Fruit fly (Drosophila melanogaster) whole organism, prepupa: ENCODE measurements around the gene CG43638.

Experiments
- CG10631 ChIP-seq: fragments of 200-800 bp; sonication (Bioruptor generic); optimal IDR thresholded peaks from 2 replicates; lab custom pipeline; 2016; ENCODE audit warnings: missing biosample characterization, missing genetic modification characterization
- CG10669 ChIP-seq: fragments of 200-800 bp; sonication (Bioruptor generic); optimal IDR thresholded peaks from 3 replicates; lab custom pipeline; 2018; ENCODE audit warnings: missing biosample characterization, mild to moderate bottlenecking, missing genetic modification characterization, moderate library complexity
- CG11762 ChIP-seq: fragments of 200-800 bp; sonication (Bioruptor generic); optimal IDR thresholded peaks from 3 replicates; lab custom pipeline; 2016; ENCODE audit warnings: missing biosample characterization, missing genetic modification characterization; ENCODE audit not compliant: insufficient read depth
- CG11902 ChIP-seq: fragments of 200-800 bp; sonication (Bioruptor generic); optimal IDR thresholded peaks from 3 replicates; lab custom pipeline; 2016; ENCODE audit warnings: missing biosample characterization, missing genetic modification characterization
- CG15336 ChIP-seq: fragments of 200-800 bp; sonication (Bioruptor generic); IDR thresholded peaks from 2 replicates; pipeline ENCODE4 v1.3.6; 2022; ENCODE audit warnings: missing biosample characterization, missing genetic modification characterization
- CG1621 ChIP-seq: fragments of 200-800 bp; sonication (Bioruptor generic); optimal IDR thresholded peaks from 3 replicates; lab custom pipeline; 2018; ENCODE audit warnings: missing biosample characterization, mild to moderate bottlenecking, missing genetic modification characterization
- CG31627 ChIP-seq: fragments of 200-800 bp; sonication (Bioruptor generic); optimal IDR thresholded peaks from 3 replicates; lab custom pipeline; 2016; ENCODE audit warnings: missing biosample characterization, missing genetic modification characterization
- CG32006 ChIP-seq: fragments of 200-800 bp; sonication (Bioruptor generic); optimal IDR thresholded peaks from 3 replicates; lab custom pipeline; 2017; ENCODE audit warnings: missing biosample characterization, mild to moderate bottlenecking, missing genetic modification characterization
- CG34406 ChIP-seq: fragments of 200-800 bp; sonication (Bioruptor generic); optimal IDR thresholded peaks from 3 replicates; lab custom pipeline; 2016; ENCODE audit warnings: missing biosample characterization, missing genetic modification characterization
- CG3919 ChIP-seq: fragments of 200-800 bp; sonication (Bioruptor generic); optimal IDR thresholded peaks from 3 replicates; lab custom pipeline; 2016; ENCODE audit warnings: missing biosample characterization, missing genetic modification characterization
- CG4318 ChIP-seq: fragments of 200-800 bp; sonication (Bioruptor generic); optimal IDR thresholded peaks from 3 replicates; lab custom pipeline; 2017; ENCODE audit warnings: missing biosample characterization, mild to moderate bottlenecking, missing genetic modification characterization
- CG6276 ChIP-seq: fragments of 200-800 bp; sonication (Bioruptor generic); optimal IDR thresholded peaks from 2 replicates; lab custom pipeline; 2017; ENCODE audit warnings: missing biosample characterization, mild to moderate bottlenecking, missing genetic modification characterization
- CG6792 ChIP-seq: fragments of 200-800 bp; sonication (Bioruptor generic); optimal IDR thresholded peaks from 3 replicates; lab custom pipeline; 2016; ENCODE audit warnings: missing biosample characterization, missing genetic modification characterization
- CG6808 ChIP-seq: fragments of 200-800 bp; sonication (Bioruptor generic); optimal IDR thresholded peaks from 3 replicates; lab custom pipeline; 2017; ENCODE audit warnings: missing biosample characterization, missing genetic modification characterization, mild to moderate bottlenecking, moderate library complexity, missing genetic modification reagents
- CG7368 ChIP-seq: fragments of 200-800 bp; sonication (Bioruptor generic); optimal IDR thresholded peaks from 3 replicates; lab custom pipeline; 2016; ENCODE audit warnings: missing biosample characterization, missing genetic modification characterization
- CG8119 ChIP-seq: fragments of 200-800 bp; sonication (Bioruptor generic); IDR thresholded peaks from 3 replicates; pipeline ENCODE4 v1.3.6; 2022; ENCODE audit warnings: missing biosample characterization, missing genetic modification characterization
- CG9139 ChIP-seq: fragments of 200-800 bp; sonication (Bioruptor generic); optimal IDR thresholded peaks from 3 replicates; lab custom pipeline; 2017; ENCODE audit warnings: missing biosample characterization, mild to moderate bottlenecking, missing genetic modification characterization
- Eip78C ChIP-seq: fragments of 200-800 bp; sonication (Bioruptor generic); peaks from one replicate; lab custom pipeline; 2016; ENCODE audit warnings: missing biosample characterization, missing genetic modification characterization
- Eip93F ChIP-seq: fragments of 200-800 bp; sonication (Bioruptor generic); optimal IDR thresholded peaks from 2 replicates; lab custom pipeline; 2016; ENCODE audit warnings: missing biosample characterization, mild to moderate bottlenecking, missing genetic modification characterization
- Ets96B ChIP-seq: fragments of 200-800 bp; optimal IDR thresholded peaks from 2 replicates; lab custom pipeline; 2019; ENCODE audit warnings: missing biosample characterization, mild to moderate bottlenecking, missing genetic modification characterization, moderate library complexity
- Gug ChIP-seq: fragments of 200-800 bp; sonication (Bioruptor generic); IDR thresholded peaks from 2 replicates; pipeline ENCODE4 v1.3.6; 2022; ENCODE audit warnings: missing biosample characterization, missing genetic modification characterization
- Hr4 ChIP-seq: fragments of 200-800 bp; sonication (Bioruptor generic); optimal IDR thresholded peaks from 3 replicates; lab custom pipeline; 2016; ENCODE audit warnings: missing biosample characterization, missing genetic modification characterization
- Lpt ChIP-seq: fragments of 200-800 bp; sonication (Bioruptor generic); optimal IDR thresholded peaks from 3 replicates; lab custom pipeline; 2016; ENCODE audit warnings: missing biosample characterization, missing genetic modification characterization
- Met ChIP-seq: fragments of 200-800 bp; sonication (Bioruptor generic); optimal IDR thresholded peaks from 3 replicates; lab custom pipeline; 2016; ENCODE audit warnings: missing biosample characterization, missing genetic modification characterization
- OdsH ChIP-seq: fragments of 200-800 bp; sonication (Bioruptor generic); optimal IDR thresholded peaks from 3 replicates; lab custom pipeline; 2016; ENCODE audit warnings: missing biosample characterization, missing genetic modification characterization
- Sox102F ChIP-seq: fragments of 200-800 bp; sonication (Bioruptor generic); optimal IDR thresholded peaks from 2 replicates; lab custom pipeline; 2016; ENCODE audit warnings: missing biosample characterization, mild to moderate bottlenecking, missing genetic modification characterization
- Sox14 ChIP-seq: fragments of 200-800 bp; sonication (Bioruptor generic); optimal IDR thresholded peaks from 3 replicates; lab custom pipeline; 2016; ENCODE audit warnings: missing biosample characterization, missing genetic modification characterization
- Sox15 ChIP-seq: fragments of 200-800 bp; sonication (Bioruptor generic); optimal IDR thresholded peaks from 3 replicates; lab custom pipeline; 2016; ENCODE audit warnings: missing biosample characterization, missing genetic modification characterization
- achi ChIP-seq: fragments of 200-800 bp; sonication (Bioruptor generic); optimal IDR thresholded peaks from 3 replicates; lab custom pipeline; 2016; ENCODE audit warnings: missing biosample characterization, missing genetic modification characterization
- acj6 ChIP-seq: fragments of 200-800 bp; sonication (Bioruptor generic); optimal IDR thresholded peaks from 3 replicates; lab custom pipeline; 2016; ENCODE audit warnings: missing biosample characterization, missing genetic modification characterization
- cyc ChIP-seq: fragments of 200-800 bp; sonication (Bioruptor generic); optimal IDR thresholded peaks from 3 replicates; lab custom pipeline; 2016; ENCODE audit warnings: missing biosample characterization, missing genetic modification characterization
- dsx ChIP-seq: fragments of 200-800 bp; optimal IDR thresholded peaks from 3 replicates; lab custom pipeline; 2019; ENCODE audit warnings: missing biosample characterization, mild to moderate bottlenecking, missing genetic modification characterization, moderate library complexity; ENCODE audit not compliant: poor library complexity, severe bottlenecking
- eg ChIP-seq: fragments of 200-800 bp; sonication (Bioruptor generic); IDR thresholded peaks from 3 replicates; pipeline ENCODE4 v1.3.6; 2022; ENCODE audit warnings: missing biosample characterization, missing genetic modification characterization
- esn ChIP-seq: fragments of 200-800 bp; sonication (Bioruptor generic); optimal IDR thresholded peaks from 2 replicates; lab custom pipeline; 2016; ENCODE audit warnings: missing biosample characterization, mild to moderate bottlenecking, missing genetic modification characterization, moderate library complexity
- fd59A ChIP-seq: fragments of 200-800 bp; sonication (Bioruptor generic); optimal IDR thresholded peaks from 2 replicates; lab custom pipeline; 2017; ENCODE audit warnings: missing biosample characterization, mild to moderate bottlenecking, missing genetic modification characterization, missing genetic modification reagents
- fkh ChIP-seq: fragments of 200-800 bp; sonication (Bioruptor generic); optimal IDR thresholded peaks from 3 replicates; lab custom pipeline; 2017; ENCODE audit warnings: missing biosample characterization, mild to moderate bottlenecking, missing genetic modification characterization, moderate library complexity
- lz ChIP-seq: fragments of 200-800 bp; sonication (Bioruptor generic); optimal IDR thresholded peaks from 3 replicates; lab custom pipeline; 2016; ENCODE audit warnings: missing biosample characterization, missing genetic modification characterization
- pdm3 ChIP-seq: fragments of 200-800 bp; sonication (Bioruptor generic); optimal IDR thresholded peaks from 3 replicates; lab custom pipeline; 2016; ENCODE audit warnings: missing biosample characterization, missing genetic modification characterization
- vri ChIP-seq: fragments of 200-800 bp; sonication (Bioruptor generic); optimal IDR thresholded peaks from 3 replicates; lab custom pipeline; 2016; ENCODE audit warnings: missing biosample characterization, mild to moderate bottlenecking, missing genetic modification characterization

Gene CG43638

dm6 chr3L:12016186-12016585 is 28.2 kb upstream of the CG43638 start (continued):
- peak; percentile 47 for TF ChIP-seq CG6792 (GFP tag; lab: Kevin White, UChicago)
- TF ChIP-seq cyc (GFP tag; lab: Kevin White, UChicago), result peak; percentile 41
- no peak for TF ChIP-seq fd59A (GFP tag; lab: Kevin White, UChicago)
- TF ChIP-seq Lpt (GFP tag; lab: Kevin White, UChicago), result no peak
- TF ChIP-seq CG31627 (GFP tag; lab: Kevin White, UChicago), result peak; percentile 20
- TF ChIP-seq acj6 (GFP tag; lab: Kevin White, UChicago), result peak; percentile 53
- peak; percentile 24 for TF ChIP-seq lz (GFP tag; lab: Kevin White, UChicago)
- peak; percentile 4 for TF ChIP-seq Sox14 (GFP tag; lab: Kevin White, UChicago)
- TF ChIP-seq Met (GFP tag; lab: Kevin White, UChicago), result peak; percentile 57
- TF ChIP-seq CG4318 (GFP tag; lab: Kevin White, UChicago), result no peak
- no peak for TF ChIP-seq CG9139 (GFP tag; lab: Kevin White, UChicago)
- TF ChIP-seq CG34406 (GFP tag; lab: Kevin White, UChicago), result peak; percentile 68
- TF ChIP-seq Eip93F, result no peak
- TF ChIP-seq esn (GFP tag; lab: Kevin White, UChicago), result peak; percentile 68
- TF ChIP-seq vri (GFP tag; lab: Kevin White, UChicago), result peak; percentile 56
- TF ChIP-seq Gug (GFP tag; lab: Robert Waterston, UW), result no peak; the same call in 1 of the 2 replicates
- TF ChIP-seq achi, result peak; percentile 70
- peak; percentile 31 for TF ChIP-seq CG11762 (GFP tag; lab: Kevin White, UChicago)

dm6 chr3L:12021903-12022302 is 22.5 kb upstream of the CG43638 start:
- TF ChIP-seq CG1621 (tag; lab: Kevin White, UChicago) (no peak), CG10631 (GFP tag; lab: Kevin White, UChicago) (no peak), CG11762 (GFP tag; lab: Kevin White, UChicago) (no peak), CG7368 (GFP tag; lab: Kevin White, UChicago) (no peak), Sox102F (no peak), CG6808 (GFP tag; lab: Kevin White, UChicago) (no peak), Ets96B (tag; lab: Kevin White, UChicago) (no peak), CG11902 (no peak), Sox15 (GFP tag; lab: Kevin White, UChicago) (no peak), CG6276 (GFP tag; lab: Kevin White, UChicago) (no peak), dsx (GFP tag; lab: Kevin White, UChicago) (no peak), fkh (no peak), achi (no peak), vri (GFP tag; lab: Kevin White, UChicago) (no peak), Hr4 (GFP tag; lab: Kevin White, UChicago) (no peak), CG10669 (GFP tag; lab: Kevin White, UChicago) (no peak)

- TF ChIP-seq CG4318 (GFP tag; lab: Kevin White, UChicago) (peak; percentile 45), Hr4 (GFP tag; lab: Kevin White, UChicago) (peak; percentile 45), eg (0 out of 3 replicates have a peak, but pooled peaks have one; percentile 58), CG31627 (GFP tag; lab: Kevin White, UChicago) (no peak), Sox15 (GFP tag; lab: Kevin White, UChicago) (no peak), CG3919 (GFP tag; lab: Kevin White, UChicago) (no peak), CG8119 (GFP tag; lab: Robert Waterston, UW) (peak; percentile 63; the same call in 2 of the 3 replicates), Eip78C (GFP tag; lab: Kevin White, UChicago) (peak; percentile 59), pdm3 (GFP tag; lab: Kevin White, UChicago) (peak; percentile 30), esn (GFP tag; lab: Kevin White, UChicago) (peak; percentile 11), achi (peak; percentile 29), CG6276 (GFP tag; lab: Kevin White, UChicago) (peak; percentile 59), CG15336 (GFP tag; lab: Robert Waterston, UW) (peak; percentile 68), CG9139 (GFP tag; lab: Kevin White, UChicago) (no peak), OdsH (GFP tag; lab: Kevin White, UChicago) (peak; percentile 9), CG32006 (GFP tag; lab: Kevin White, UChicago) (peak; percentile 73), fkh (no peak)
Observed at dm6 chr3L:12023137-12023792, 21.1 kb upstream of the CG43638 start.
